Worm (Caenorhabditis elegans) whole organism, mixed stage, embryonic: Measurements from ENCODE around the gene arr-1.

Experiments
- M03D4.4 ChIP-seq: sonication (generic microtip); optimal IDR thresholded peaks from 2 replicates; lab custom pipeline; 2017; ENCODE audit warnings: mild to moderate bottlenecking, missing genetic modification characterization, missing compliant biosample characterization
- bed-3 ChIP-seq: fragments of 200-800 bp; sonication (Bioruptor generic); optimal IDR thresholded peaks from 3 replicates; lab custom pipeline; 2018; ENCODE audit warnings: mild to moderate bottlenecking, missing genetic modification characterization, moderate library complexity, missing compliant biosample characterization
- blmp-1 ChIP-seq: fragments of 150-350 bp; optimal IDR thresholded peaks from 2 replicates; lab custom pipeline; 2014; ENCODE audit warnings: missing biosample characterization, missing genetic modification characterization
- ceh-39 ChIP-seq: fragments of 150-350 bp; optimal IDR thresholded peaks from 2 replicates; lab custom pipeline; 2014; ENCODE audit warnings: missing biosample characterization, missing genetic modification characterization
- ceh-43 ChIP-seq: fragments of 200-800 bp; sonication (Bioruptor generic); optimal IDR thresholded peaks from 2 replicates; lab custom pipeline; 2018; ENCODE audit warnings: mild to moderate bottlenecking, missing genetic modification characterization, moderate library complexity, missing compliant biosample characterization
- ceh-83 ChIP-seq: fragments of 200-800 bp; sonication (Bioruptor generic); optimal IDR thresholded peaks from 2 replicates; lab custom pipeline; 2018; ENCODE audit warnings: mild to moderate bottlenecking, missing genetic modification characterization, missing compliant biosample characterization
- ces-1 ChIP-seq: fragments of 150-350 bp; optimal IDR thresholded peaks from 2 replicates; lab custom pipeline; 2014; ENCODE audit warnings: missing biosample characterization, missing genetic modification reagents, missing genetic modification characterization
- cnd-1 ChIP-seq: fragments of 200-800 bp; sonication (Bioruptor generic); optimal IDR thresholded peaks from 2 replicates; lab custom pipeline; 2018; ENCODE audit warnings: mild to moderate bottlenecking, missing genetic modification characterization, missing compliant biosample characterization
- drap-1 ChIP-seq: fragments of 200-800 bp; sonication (Bioruptor generic); optimal IDR thresholded peaks from 3 replicates; lab custom pipeline; 2018; ENCODE audit warnings: mild to moderate bottlenecking, missing genetic modification characterization, missing compliant biosample characterization
- elt-1 ChIP-seq: sonication (generic microtip); optimal IDR thresholded peaks from 2 replicates; lab custom pipeline; 2017; ENCODE audit warnings: missing genetic modification characterization, mild to moderate bottlenecking, missing compliant biosample characterization, antibody characterized with exemption, moderate library complexity, borderline replicate concordance; ENCODE audit not compliant: insufficient read depth
- elt-3 ChIP-seq: fragments of 150-350 bp; optimal IDR thresholded peaks from 2 replicates; lab custom pipeline; 2014; ENCODE audit warnings: missing biosample characterization, missing genetic modification characterization
- flh-1 ChIP-seq: fragments of 200-800 bp; sonication (Bioruptor generic); optimal IDR thresholded peaks from 2 replicates; lab custom pipeline; 2018; ENCODE audit warnings: mild to moderate bottlenecking, missing genetic modification characterization, moderate library complexity, missing compliant biosample characterization
- ham-2 ChIP-seq: fragments of 200-800 bp; sonication (Bioruptor generic); optimal IDR thresholded peaks from 2 replicates; lab custom pipeline; 2018; ENCODE audit warnings: mild to moderate bottlenecking, missing genetic modification characterization, missing compliant biosample characterization
- hlh-1 ChIP-seq: fragments of 150-350 bp; optimal IDR thresholded peaks from 2 replicates; lab custom pipeline; 2014; ENCODE audit warnings: missing biosample characterization, missing genetic modification reagents, missing genetic modification characterization
- lin-13 ChIP-seq: fragments of 150-350 bp; optimal IDR thresholded peaks from 2 replicates; lab custom pipeline; 2014; ENCODE audit warnings: missing biosample characterization, missing genetic modification characterization
- lin-32 ChIP-seq: fragments of 200-800 bp; sonication (Bioruptor generic); optimal IDR thresholded peaks from 2 replicates; lab custom pipeline; 2018; ENCODE audit warnings: mild to moderate bottlenecking, missing genetic modification characterization, missing compliant biosample characterization
- lsy-2 ChIP-seq: fragments of 150-350 bp; optimal IDR thresholded peaks from 2 replicates; lab custom pipeline; 2014; ENCODE audit warnings: missing biosample characterization, missing genetic modification characterization
- mab-5 ChIP-seq: fragments of 150-350 bp; optimal IDR thresholded peaks from 2 replicates; lab custom pipeline; 2014; ENCODE audit warnings: missing biosample characterization, missing genetic modification characterization
- mep-1 ChIP-seq: fragments of 150-350 bp; optimal IDR thresholded peaks from 2 replicates; lab custom pipeline; 2017; ENCODE audit warnings: missing biosample characterization, missing genetic modification reagents, missing genetic modification characterization, inconsistent platforms
- mls-2 ChIP-seq: sonication (generic microtip); optimal IDR thresholded peaks from 2 replicates; lab custom pipeline; 2016; ENCODE audit warnings: mild to moderate bottlenecking, missing genetic modification characterization, moderate library complexity, missing compliant biosample characterization
- nhr-12 ChIP-seq: fragments of 150-350 bp; optimal IDR thresholded peaks from 2 replicates; lab custom pipeline; 2014; ENCODE audit warnings: missing biosample characterization, missing genetic modification characterization
- nhr-2 ChIP-seq: fragments of 150-350 bp; optimal IDR thresholded peaks from 2 replicates; lab custom pipeline; 2014; ENCODE audit warnings: missing biosample characterization, missing genetic modification characterization
- nhr-237 ChIP-seq: fragments of 150-350 bp; optimal IDR thresholded peaks from 2 replicates; lab custom pipeline; 2014; ENCODE audit warnings: missing biosample characterization, missing genetic modification characterization
- nhr-28 ChIP-seq: fragments of 150-350 bp; optimal IDR thresholded peaks from 2 replicates; lab custom pipeline; 2014; ENCODE audit warnings: missing biosample characterization, missing genetic modification characterization
- nhr-76 ChIP-seq: sonication (generic microtip); optimal IDR thresholded peaks from 2 replicates; lab custom pipeline; 2017; ENCODE audit warnings: missing biosample characterization, missing genetic modification characterization
- pha-4 ChIP-seq: fragments of 150-350 bp; optimal IDR thresholded peaks from 2 replicates; lab custom pipeline; 2018; ENCODE audit warnings: missing biosample characterization, missing genetic modification reagents, missing genetic modification characterization
- sem-2 ChIP-seq: fragments of 200-800 bp; sonication (Bioruptor generic); optimal IDR thresholded peaks from 2 replicates; lab custom pipeline; 2018; ENCODE audit warnings: mild to moderate bottlenecking, missing genetic modification characterization, missing compliant biosample characterization
- snpc-4 ChIP-seq: fragments of 150-350 bp; optimal IDR thresholded peaks from 2 replicates; lab custom pipeline; 2014; ENCODE audit warnings: missing biosample characterization, missing genetic modification characterization
- sptf-1 ChIP-seq: sonication (generic microtip); optimal IDR thresholded peaks from 2 replicates; lab custom pipeline; 2017; ENCODE audit warnings: mild to moderate bottlenecking, missing genetic modification characterization, moderate library complexity, missing compliant biosample characterization
- tbx-8 ChIP-seq: fragments of 200-800 bp; sonication (Bioruptor generic); optimal IDR thresholded peaks from 2 replicates; lab custom pipeline; 2018; ENCODE audit warnings: mild to moderate bottlenecking, missing genetic modification characterization, moderate library complexity, missing compliant biosample characterization
- unc-120 ChIP-seq: sonication (generic microtip); optimal IDR thresholded peaks from 2 replicates; lab custom pipeline; 2017; ENCODE audit warnings: missing genetic modification characterization, missing compliant biosample characterization; ENCODE audit not compliant: poor library complexity, severe bottlenecking
- unc-39 ChIP-seq: fragments of 150-350 bp; optimal IDR thresholded peaks from 2 replicates; lab custom pipeline; 2014; ENCODE audit warnings: missing biosample characterization, missing genetic modification characterization
- unc-62 ChIP-seq: fragments of 150-350 bp; optimal IDR thresholded peaks from 2 replicates; lab custom pipeline; 2014; ENCODE audit warnings: missing biosample characterization, missing genetic modification reagents, missing genetic modification characterization
- zip-8 ChIP-seq: fragments of 150-350 bp; optimal IDR thresholded peaks from 2 replicates; lab custom pipeline; 2014; ENCODE audit warnings: missing biosample characterization, missing genetic modification characterization
- ztf-11 ChIP-seq: fragments of 150-350 bp; optimal IDR thresholded peaks from 2 replicates; lab custom pipeline; 2014; ENCODE audit warnings: missing biosample characterization, missing genetic modification characterization

Gene arr-1

DNA sequence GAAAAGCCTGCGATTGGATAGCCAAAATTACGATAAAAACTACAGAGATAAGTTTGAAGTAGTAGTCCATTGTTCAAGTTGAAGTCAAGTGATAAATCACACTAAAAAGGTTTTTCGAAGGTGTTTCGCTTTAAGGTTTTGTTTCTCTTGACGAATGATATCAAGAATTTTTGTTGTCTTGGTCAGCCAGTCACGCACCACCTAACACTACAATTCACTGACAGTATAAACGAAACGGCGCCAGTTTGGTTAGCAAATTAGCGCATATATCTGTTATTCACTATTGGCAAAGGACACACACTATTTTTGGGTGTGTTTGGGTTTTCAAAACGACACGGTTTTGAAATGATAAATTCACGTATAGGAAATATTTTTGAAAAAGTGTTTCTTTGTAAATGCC is 19.5 kb downstream of the arr-1 start, which contains the start of gene C44C1.6:
Gene C44C1.6, minus strand, starts transcription at position 199 of the 400 bp plus-strand sequence.
- TF ChIP-seq lin-13 (tag; lab: Kevin White, UChicago) (no peak), pha-4 (tag; lab: Kevin White, UChicago) (no peak), lin-32 (GFP tag; lab: Kevin White, UChicago) (no peak), blmp-1 (tag; lab: Kevin White, UChicago) (no peak), mls-2 (tag; lab: Kevin White, UChicago) (no peak), unc-62 (GFP tag; lab: Kevin White, UChicago) (no peak)

DNA sequence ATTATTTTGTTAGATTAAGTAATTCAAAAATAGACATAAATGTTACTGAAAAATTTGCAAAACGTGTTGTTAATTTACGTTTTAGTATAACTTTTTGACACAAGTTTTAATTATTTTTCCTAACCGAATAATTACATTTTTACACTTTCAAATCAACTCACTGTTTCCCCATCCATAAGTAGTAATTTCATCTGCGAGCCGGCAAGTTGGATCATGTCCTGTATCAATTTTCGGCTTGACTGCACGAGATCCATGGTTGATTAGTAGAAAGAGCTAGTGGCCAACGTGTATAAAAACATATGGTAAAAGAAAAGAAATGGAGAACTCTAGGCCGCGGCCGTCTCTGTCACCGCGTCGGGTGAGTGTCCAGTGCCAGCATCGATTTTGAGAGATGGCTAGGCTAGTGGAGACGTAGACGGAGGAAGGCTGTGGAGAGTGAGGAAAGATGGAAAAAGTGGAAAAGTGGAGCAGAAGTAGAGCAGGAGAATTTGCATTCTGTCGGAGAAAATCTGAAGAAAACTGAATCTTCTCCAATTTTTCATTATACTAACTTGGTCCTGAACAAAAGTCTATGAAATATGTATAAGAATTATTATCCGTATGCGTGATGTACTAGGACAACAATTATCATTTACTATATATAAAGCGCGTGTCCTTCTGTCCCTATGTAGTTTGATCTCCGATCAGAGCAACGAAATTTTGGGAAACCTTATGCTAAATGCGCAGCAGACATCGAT is 24.1 kb downstream of the arr-1 start, which contains the start of gene vps-45:
Gene vps-45, minus strand, starts transcription at position 350 of the 737 bp plus-strand sequence.
- TF ChIP-seq nhr-2 (tag; lab: Kevin White, UChicago) = no peak
- TF ChIP-seq tbx-8 (GFP tag; lab: Kevin White, UChicago) = no peak
- no peak for TF ChIP-seq unc-62 (GFP tag; lab: Kevin White, UChicago)
- no peak for TF ChIP-seq drap-1
- TF ChIP-seq mab-5 (tag; lab: Kevin White, UChicago) = no peak
- TF ChIP-seq elt-1 (tag; lab: Kevin White, UChicago) = no peak
- TF ChIP-seq nhr-12 (tag; lab: Kevin White, UChicago) = no peak
- no peak for TF ChIP-seq snpc-4 (tag; lab: Kevin White, UChicago)
- TF ChIP-seq sem-2 (GFP tag; lab: Kevin White, UChicago) = no peak
- TF ChIP-seq zip-8 (tag; lab: Kevin White, UChicago) = no peak
- peak; percentile 8 for TF ChIP-seq unc-120 (tag; lab: Kevin White, UChicago)
- no peak for TF ChIP-seq mep-1 (tag; lab: Kevin White, UChicago)
- TF ChIP-seq bed-3 (GFP tag; lab: Kevin White, UChicago) = no peak
- TF ChIP-seq flh-1 (GFP tag; lab: Kevin White, UChicago) = no peak
- TF ChIP-seq ham-2 (GFP tag; lab: Kevin White, UChicago) = peak; percentile 37
- TF ChIP-seq sptf-1 = no peak
- no peak for TF ChIP-seq ceh-39
- TF ChIP-seq ceh-43 (GFP tag; lab: Kevin White, UChicago) = no peak
- TF ChIP-seq elt-3 (tag; lab: Kevin White, UChicago) = no peak
- peak; percentile 16 for TF ChIP-seq mls-2 (tag; lab: Kevin White, UChicago)
- no peak for TF ChIP-seq blmp-1 (tag; lab: Kevin White, UChicago)
- TF ChIP-seq M03D4.4 (tag; lab: Kevin White, UChicago) = no peak
- TF ChIP-seq ces-1 = peak; percentile 44
- TF ChIP-seq lin-32 (GFP tag; lab: Kevin White, UChicago) = peak; percentile 26
- TF ChIP-seq ztf-11 (tag; lab: Kevin White, UChicago) = no peak
- TF ChIP-seq pha-4 (tag; lab: Kevin White, UChicago) = no peak
- TF ChIP-seq unc-39 (tag; lab: Kevin White, UChicago) = no peak
- no peak for TF ChIP-seq lin-13 (tag; lab: Kevin White, UChicago)
- TF ChIP-seq nhr-237 (tag; lab: Kevin White, UChicago) = no peak
- no peak for TF ChIP-seq cnd-1 (tag; lab: Kevin White, UChicago)
- TF ChIP-seq hlh-1 = no peak
- TF ChIP-seq nhr-28 (tag; lab: Kevin White, UChicago) = no peak
- peak; percentile 32 for TF ChIP-seq lsy-2
- TF ChIP-seq nhr-76 = no peak
- no peak for TF ChIP-seq ceh-83 (GFP tag; lab: Kevin White, UChicago)
- TF ChIP-seq, all 35 proteins: peak for 6

DNA sequence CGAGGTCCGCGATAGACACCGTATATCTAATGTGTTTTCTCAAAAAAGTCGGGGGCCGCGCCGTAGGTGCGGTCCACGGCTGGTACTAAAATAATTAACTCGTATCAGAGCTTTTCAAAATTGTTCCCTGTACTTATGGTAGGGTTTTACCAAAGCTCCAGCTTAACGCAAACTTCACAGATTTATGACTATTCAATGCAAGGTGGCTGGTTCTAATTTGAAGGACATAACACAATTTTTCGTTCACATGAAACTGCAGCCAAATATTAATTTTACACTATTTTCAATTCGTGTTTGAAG is 24.6 kb downstream of the arr-1 start:
- TF ChIP-seq drap-1 (no peak), cnd-1 (tag; lab: Kevin White, UChicago) (no peak), elt-1 (tag; lab: Kevin White, UChicago) (no peak), nhr-237 (tag; lab: Kevin White, UChicago) (no peak), nhr-2 (tag; lab: Kevin White, UChicago) (no peak), nhr-12 (tag; lab: Kevin White, UChicago) (no peak), pha-4 (tag; lab: Kevin White, UChicago) (no peak), hlh-1 (no peak), elt-3 (tag; lab: Kevin White, UChicago) (no peak), snpc-4 (tag; lab: Kevin White, UChicago) (no peak), unc-120 (tag; lab: Kevin White, UChicago) (no peak), unc-62 (GFP tag; lab: Kevin White, UChicago) (no peak), ceh-39 (no peak), ceh-83 (GFP tag; lab: Kevin White, UChicago) (no peak), zip-8 (tag; lab: Kevin White, UChicago) (no peak), ztf-11 (tag; lab: Kevin White, UChicago) (no peak), ham-2 (GFP tag; lab: Kevin White, UChicago) (no peak), lin-13 (tag; lab: Kevin White, UChicago) (no peak)
- TF ChIP-seq, all 35 proteins: peak for 0
